Fruit fly (Drosophila melanogaster) whole organism, larva: ENCODE results near the gene Or83a.

Experiments
- noc ChIP-seq: fragments of 200-800 bp; sonication (Bioruptor generic); optimal IDR thresholded peaks from 3 replicates; lab custom pipeline; 2019; ENCODE audit warnings: missing biosample characterization, mild to moderate bottlenecking, missing genetic modification characterization, moderate library complexity

The Or83a gene

dm6 chr3R:5399096-5399495, at the start of gene Or83a:
Gene Or83a (minus strand): TSS chr3R:5399196.
- TF ChIP-seq noc (tag; lab: Kevin White, UChicago) = no peak

- TF ChIP-seq noc (tag; lab: Kevin White, UChicago) = no peak
Observed at dm6 chr3R:5438750-5439149, 39.8 kb upstream of the Or83a start.

- no peak for TF ChIP-seq noc (tag; lab: Kevin White, UChicago)
Observed at dm6 chr3R:5429786-5430185, 30.8 kb upstream of the Or83a start.

- no peak for TF ChIP-seq noc (tag; lab: Kevin White, UChicago)
Observed at dm6 chr3R:5427157-5427556, 28.2 kb upstream of the Or83a start, which contains the start of gene CG12147. Gene CG12147 (minus strand): TSS chr3R:5427257.

- TF ChIP-seq noc (tag; lab: Kevin White, UChicago) = no peak
Observed at dm6 chr3R:5422123-5422522, 23.1 kb upstream of the Or83a start.

- no peak for TF ChIP-seq noc (tag; lab: Kevin White, UChicago)
Observed at dm6 chr3R:5420454-5420853, 21.5 kb upstream of the Or83a start.

- TF ChIP-seq noc (tag; lab: Kevin White, UChicago) = no peak
Observed at dm6 chr3R:5414147-5414748, 15.3 kb upstream of the Or83a start, which contains the start of gene CG14669. Gene CG14669 (plus strand): TSS chr3R:5414527.

dm6 chr3R:5412987-5413386, 14.0 kb upstream of the Or83a start:
- no peak for TF ChIP-seq noc (tag; lab: Kevin White, UChicago)

- TF ChIP-seq noc (tag; lab: Kevin White, UChicago) = no peak
Observed at dm6 chr3R:5412306-5412705, 13.3 kb upstream of the Or83a start, which contains the start of gene Orco. Gene Orco (minus strand): TSS chr3R:5412406.

- no peak for TF ChIP-seq noc (tag; lab: Kevin White, UChicago)
Observed at dm6 chr3R:5403963-5404362, 5.0 kb upstream of the Or83a start, which contains the start of gene CG2663. Gene CG2663 (minus strand): TSS chr3R:5404135.

- TF ChIP-seq noc (tag; lab: Kevin White, UChicago) = no peak
Observed at dm6 chr3R:5395210-5395609, 3.8 kb downstream of the Or83a start.

dm6 chr3R:5393742-5394391, 5.1 kb downstream of the Or83a start, which contains the start of gene CG1172:
Gene CG1172 (plus strand): TSS chr3R:5393922.
- TF ChIP-seq noc (tag; lab: Kevin White, UChicago) = no peak

dm6 chr3R:5392621-5393020, 6.4 kb downstream of the Or83a start, which contains the start of gene kkv:
Gene kkv (minus strand): TSS chr3R:5392866.
- no peak for TF ChIP-seq noc (tag; lab: Kevin White, UChicago)

- TF ChIP-seq noc (tag; lab: Kevin White, UChicago) = no peak
Observed at dm6 chr3R:5392033-5392432, 7.0 kb downstream of the Or83a start.

dm6 chr3R:5390095-5390663, 8.8 kb downstream of the Or83a start:
- no peak for TF ChIP-seq noc (tag; lab: Kevin White, UChicago)

- TF ChIP-seq noc (tag; lab: Kevin White, UChicago) = no peak
Observed at dm6 chr3R:5389435-5389834, 9.6 kb downstream of the Or83a start.
